Worm (Caenorhabditis elegans): ENCODE results near the gene R12G8.1.

R12G8.1 gene

DNA sequence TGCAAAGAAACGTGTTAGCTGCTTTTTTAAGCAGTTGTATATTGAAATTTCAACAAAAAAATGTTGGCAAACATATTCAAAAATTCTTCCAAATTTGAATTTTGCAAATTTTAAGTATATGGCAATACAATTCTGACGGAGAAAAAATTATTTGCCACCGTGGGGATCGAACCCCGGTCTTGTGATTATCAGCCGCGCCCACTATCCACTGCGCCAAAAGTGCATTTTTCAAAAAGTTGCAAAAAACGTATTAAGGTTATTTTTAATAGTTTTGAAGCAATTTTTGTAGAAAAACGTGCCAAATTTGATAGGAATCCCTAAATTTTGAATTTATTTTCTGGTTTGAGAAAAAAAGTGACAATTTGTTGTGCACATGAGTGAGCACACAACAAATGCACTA is 35.3 kb upstream of the R12G8.1 start:
- no peak for TF ChIP-seq M03D4.4 (tag; optimal IDR thresholded peaks at IDR 0.05)
- no peak for TF ChIP-seq bed-3 (GFP tag; optimal IDR thresholded peaks at IDR 0.05)
- no peak for TF ChIP-seq zip-8 (tag; optimal IDR thresholded peaks at IDR 0.05)
- no peak for TF ChIP-seq snpc-4 (tag; optimal IDR thresholded peaks at IDR 0.05)
- TF ChIP-seq ces-1 (GFP tag; optimal IDR thresholded peaks at IDR 0.05) = no peak
- TF ChIP-seq unc-62 (GFP tag; optimal IDR thresholded peaks at IDR 0.05) = no peak
- no peak for TF ChIP-seq ham-2 (GFP tag; optimal IDR thresholded peaks at IDR 0.05)
- TF ChIP-seq lsy-2 (tag; optimal IDR thresholded peaks at IDR 0.05) = no peak
- TF ChIP-seq pha-4 (tag; optimal IDR thresholded peaks at IDR 0.05) = no peak
- no peak for TF ChIP-seq sptf-1 (tag; optimal IDR thresholded peaks at IDR 0.05)
- no peak for TF ChIP-seq ceh-43 (GFP tag; optimal IDR thresholded peaks at IDR 0.05)
- no peak for TF ChIP-seq nhr-12 (tag; optimal IDR thresholded peaks at IDR 0.05)
- no peak for TF ChIP-seq nhr-237 (tag; optimal IDR thresholded peaks at IDR 0.05)
- no peak for TF ChIP-seq tbx-8 (GFP tag; optimal IDR thresholded peaks at IDR 0.05)
- TF ChIP-seq elt-3 (tag; optimal IDR thresholded peaks at IDR 0.05) = no peak
- TF ChIP-seq mep-1 (tag; optimal IDR thresholded peaks at IDR 0.05) = no peak
- no peak for TF ChIP-seq mls-2 (tag; optimal IDR thresholded peaks at IDR 0.05)
- no peak for TF ChIP-seq ceh-83 (GFP tag; optimal IDR thresholded peaks at IDR 0.05)

- no peak for TF ChIP-seq elt-3 (tag; optimal IDR thresholded peaks at IDR 0.05)
Measured at ce11 chrV:17783542-17783941, 34.5 kb upstream of the R12G8.1 start, which contains the start of gene srab-12. Gene srab-12, minus strand, starts transcription at chrV:17783642.

DNA sequence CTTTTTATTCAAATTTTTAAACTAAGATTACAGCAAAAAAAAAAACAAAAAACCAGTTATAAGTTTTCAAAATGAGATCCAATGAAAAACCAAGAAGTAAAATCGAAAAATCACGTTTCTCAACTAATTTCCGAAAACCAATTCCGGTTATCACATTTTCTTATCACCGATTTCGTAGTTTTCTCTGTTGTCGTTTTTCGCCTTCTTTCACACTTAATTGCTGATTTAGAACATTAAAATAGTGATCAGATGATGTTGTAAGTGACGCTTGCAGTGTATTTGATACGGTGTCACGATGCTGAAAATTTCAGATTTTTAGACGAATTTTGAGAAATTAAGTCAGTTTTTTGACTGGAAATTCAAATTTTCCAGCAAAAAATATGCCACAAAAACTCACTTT is 31.2 kb upstream of the R12G8.1 start:
- no peak for TF ChIP-seq bed-3 (GFP tag; optimal IDR thresholded peaks at IDR 0.05)
- TF ChIP-seq ceh-43 (GFP tag; optimal IDR thresholded peaks at IDR 0.05) = no peak

DNA sequence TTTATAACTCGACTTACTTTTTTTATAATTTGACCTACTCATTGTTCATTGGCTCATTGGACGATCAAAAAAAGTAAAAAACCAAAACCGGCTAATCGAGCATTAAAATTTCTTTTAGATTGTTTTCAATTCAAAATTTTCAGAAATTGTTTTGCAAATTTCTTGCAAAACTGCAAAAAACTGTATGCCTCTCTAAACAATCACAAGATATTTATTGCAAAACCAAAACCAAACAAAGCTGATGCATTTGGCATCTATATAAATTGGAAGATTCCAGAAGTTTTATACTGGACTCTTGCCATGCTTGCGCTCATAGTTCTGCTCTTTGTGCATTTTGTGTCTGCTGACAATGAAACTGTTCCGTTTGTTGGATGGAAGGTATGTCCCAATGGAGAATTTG is 28.6 kb upstream of the R12G8.1 start, which contains the start of gene C47A10.12:
Gene C47A10.12, plus strand, starts transcription at position 301 of the 400 bp plus-strand sequence.
- TF ChIP-seq nhr-2 (tag; optimal IDR thresholded peaks at IDR 0.05) = no peak
- no peak for TF ChIP-seq sem-2 (GFP tag; optimal IDR thresholded peaks at IDR 0.05)
- no peak for TF ChIP-seq ceh-43 (GFP tag; optimal IDR thresholded peaks at IDR 0.05)
- TF ChIP-seq flh-1 (GFP tag; optimal IDR thresholded peaks at IDR 0.05) = no peak
- no peak for TF ChIP-seq mls-2 (tag; optimal IDR thresholded peaks at IDR 0.05)
- TF ChIP-seq lin-13 (tag; optimal IDR thresholded peaks at IDR 0.05) = no peak
- TF ChIP-seq M03D4.4 (tag; optimal IDR thresholded peaks at IDR 0.05) = no peak
- TF ChIP-seq nhr-237 (tag; optimal IDR thresholded peaks at IDR 0.05) = no peak
- no peak for TF ChIP-seq zip-8 (tag; optimal IDR thresholded peaks at IDR 0.05)
- no peak for TF ChIP-seq nhr-12 (tag; optimal IDR thresholded peaks at IDR 0.05)
- TF ChIP-seq ham-2 (GFP tag; optimal IDR thresholded peaks at IDR 0.05) = no peak
- no peak for TF ChIP-seq pha-4 (tag; optimal IDR thresholded peaks at IDR 0.05)
- TF ChIP-seq drap-1 (GFP tag; optimal IDR thresholded peaks at IDR 0.05) = no peak
- TF ChIP-seq elt-1 (tag; optimal IDR thresholded peaks at IDR 0.05; ENCODE audit: borderline replicate concordance, insufficient read depth) = no peak
- no peak for TF ChIP-seq unc-39 (tag; optimal IDR thresholded peaks at IDR 0.05)
- TF ChIP-seq bed-3 (GFP tag; optimal IDR thresholded peaks at IDR 0.05) = no peak
- TF ChIP-seq mab-5 (tag; optimal IDR thresholded peaks at IDR 0.05) = no peak
- TF ChIP-seq nhr-28 (tag; optimal IDR thresholded peaks at IDR 0.05) = no peak

- TF ChIP-seq mep-1 (tag; optimal IDR thresholded peaks at IDR 0.05) = no peak
- TF ChIP-seq lin-32 (GFP tag; optimal IDR thresholded peaks at IDR 0.05) = no peak
- TF ChIP-seq nhr-237 (tag; optimal IDR thresholded peaks at IDR 0.05) = no peak
- no peak for TF ChIP-seq drap-1 (GFP tag; optimal IDR thresholded peaks at IDR 0.05)
- TF ChIP-seq M03D4.4 (tag; optimal IDR thresholded peaks at IDR 0.05) = no peak
- no peak for TF ChIP-seq cnd-1 (tag; optimal IDR thresholded peaks at IDR 0.05)
- no peak for TF ChIP-seq hlh-1 (tag; optimal IDR thresholded peaks at IDR 0.05)
- TF ChIP-seq ces-1 (GFP tag; optimal IDR thresholded peaks at IDR 0.05) = no peak
- TF ChIP-seq nhr-76 (tag; optimal IDR thresholded peaks at IDR 0.05) = no peak
- no peak for TF ChIP-seq mls-2 (tag; optimal IDR thresholded peaks at IDR 0.05)
- TF ChIP-seq nhr-2 (tag; optimal IDR thresholded peaks at IDR 0.05) = no peak
- no peak for TF ChIP-seq ham-2 (GFP tag; optimal IDR thresholded peaks at IDR 0.05)
- no peak for TF ChIP-seq sem-2 (GFP tag; optimal IDR thresholded peaks at IDR 0.05)
Measured at ce11 chrV:17777127-17777526, 28.1 kb upstream of the R12G8.1 start, which contains the start of gene ddo-1. Gene ddo-1, minus strand, starts transcription at chrV:17777227.
